Fruit fly (Drosophila melanogaster) whole organism: ENCODE measurements around the gene CG13078.

Source experiments
- CG8478 ChIP-seq: fragments of >200 bp; optimal IDR thresholded peaks from 2 replicates; lab custom pipeline; 2018; ENCODE audit warnings: inconsistent platforms
- psq ChIP-seq: fragments of >200 bp; optimal IDR thresholded peaks from 2 replicates; lab custom pipeline; 2017

DNA sequence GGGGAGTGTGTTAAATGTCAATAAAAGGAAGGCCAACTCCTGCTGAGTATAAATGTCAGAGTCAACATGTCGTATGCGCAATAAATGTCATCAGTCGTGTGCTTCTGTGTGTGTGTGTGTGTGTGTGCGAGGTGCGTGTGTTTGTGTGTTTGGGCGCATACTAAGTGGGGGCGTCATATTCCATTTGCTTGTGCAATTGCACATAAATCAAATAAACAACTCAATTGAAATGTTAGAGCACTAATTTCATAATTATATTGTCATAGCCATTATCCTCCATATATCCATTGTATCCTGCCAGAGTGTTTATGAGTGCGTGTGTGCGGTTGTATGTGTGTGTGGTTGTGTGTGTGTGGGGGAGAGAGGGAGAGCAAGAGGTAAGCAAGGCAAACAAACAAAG is 30.4 kb downstream of the CG13078 start:
- TF ChIP-seq CG8478 (lab: Kevin White, UChicago): no peak
- no peak for TF ChIP-seq psq
